Fruit fly (Drosophila melanogaster): ENCODE results near the gene ND-PDSW.

The ND-PDSW gene

DNA sequence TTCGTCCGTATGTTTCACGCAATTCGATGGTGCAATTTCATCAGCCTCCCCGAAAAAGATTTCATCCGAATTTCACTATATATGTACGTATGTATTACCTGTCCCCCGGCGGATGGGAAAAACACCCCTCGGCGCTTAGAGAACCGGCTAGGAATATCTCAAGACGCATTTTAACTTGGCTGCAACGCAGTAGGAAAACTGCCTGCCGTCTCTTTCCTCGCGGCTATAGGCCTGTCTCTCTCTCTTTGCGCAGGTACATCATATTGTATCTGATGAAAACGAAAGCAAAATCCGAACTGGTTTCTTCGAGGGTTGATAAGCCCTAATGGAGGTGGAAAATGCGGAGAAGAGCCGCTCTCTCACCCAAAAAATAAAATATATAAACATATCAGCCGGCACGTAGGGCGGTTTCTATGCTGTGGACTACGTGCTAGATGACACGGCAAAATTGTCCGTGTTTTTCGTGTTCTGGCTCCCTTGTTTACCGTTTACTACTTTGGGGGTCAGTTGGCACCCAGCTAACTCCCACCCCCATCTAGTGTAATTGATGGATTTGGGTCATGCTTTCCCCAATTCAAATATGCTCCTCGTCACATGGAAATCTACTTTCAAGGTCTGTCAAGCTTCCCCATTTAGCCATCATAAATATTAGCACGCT lies 10.6 kb downstream of the ND-PDSW start:
- TF ChIP-seq cnc (optimal IDR thresholded peaks at IDR 0.05) (peak; percentile 64 to 78), ovo (GFP tag; optimal IDR thresholded peaks at IDR 0.05) (no peak), Mnt (GFP tag; optimal IDR thresholded peaks at IDR 0.05) (peak; percentile 19)

DNA sequence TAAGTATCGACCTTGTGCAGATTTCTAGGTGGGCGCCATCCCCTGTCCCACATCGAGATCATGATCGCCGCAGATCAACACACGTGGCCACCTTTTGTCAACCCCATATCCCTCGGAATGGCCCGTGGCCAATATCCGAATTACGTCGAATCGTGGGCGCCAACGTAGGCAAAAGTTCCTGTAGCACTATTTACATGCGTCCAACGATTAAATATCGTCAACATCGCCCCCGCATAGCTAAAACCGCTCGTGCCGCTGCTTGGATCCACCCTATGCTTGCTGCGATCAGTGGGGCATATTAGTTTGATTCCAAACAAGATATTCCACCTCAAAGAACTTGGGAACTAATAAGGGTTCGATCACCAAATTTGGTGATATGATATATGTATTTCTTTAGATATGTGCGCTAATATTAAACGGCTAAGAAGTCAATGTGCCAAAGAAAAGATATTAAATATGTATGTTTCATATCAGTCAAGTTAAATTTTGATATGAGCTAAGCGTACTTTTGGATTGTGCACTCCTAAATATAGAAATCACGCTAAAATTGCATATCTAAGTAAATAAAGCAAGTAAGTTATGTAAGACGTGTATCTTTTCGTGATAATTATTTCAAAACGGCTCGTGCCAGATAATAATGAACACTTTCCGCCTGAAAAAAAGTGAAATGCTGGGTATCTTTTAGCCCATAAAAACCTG lies 11.2 kb downstream of the ND-PDSW start:
- peak; percentile 7 for TF ChIP-seq bab1 (GFP tag; optimal IDR thresholded peaks at IDR 0.05)
- TF ChIP-seq cnc (optimal IDR thresholded peaks at IDR 0.05): peak in 1 of 2 experiments; percentile 8
- peak; percentile 66 for TF ChIP-seq CG5204 (GFP tag; optimal IDR thresholded peaks at IDR 0.05)
- TF ChIP-seq Crg-1 (GFP tag; optimal IDR thresholded peaks at IDR 0.05): no peak
- TF ChIP-seq Hr96 (GFP tag; optimal IDR thresholded peaks at IDR 0.05): peak; percentile 28
- peak; percentile 52 for TF ChIP-seq CG7045 (GFP tag; optimal IDR thresholded peaks at IDR 0.05)
- no peak for TF ChIP-seq kay (GFP tag; ENCODE audit: borderline replicate concordance)
- TF ChIP-seq CG11617 (GFP tag; optimal IDR thresholded peaks at IDR 0.05): peak; percentile 24

DNA sequence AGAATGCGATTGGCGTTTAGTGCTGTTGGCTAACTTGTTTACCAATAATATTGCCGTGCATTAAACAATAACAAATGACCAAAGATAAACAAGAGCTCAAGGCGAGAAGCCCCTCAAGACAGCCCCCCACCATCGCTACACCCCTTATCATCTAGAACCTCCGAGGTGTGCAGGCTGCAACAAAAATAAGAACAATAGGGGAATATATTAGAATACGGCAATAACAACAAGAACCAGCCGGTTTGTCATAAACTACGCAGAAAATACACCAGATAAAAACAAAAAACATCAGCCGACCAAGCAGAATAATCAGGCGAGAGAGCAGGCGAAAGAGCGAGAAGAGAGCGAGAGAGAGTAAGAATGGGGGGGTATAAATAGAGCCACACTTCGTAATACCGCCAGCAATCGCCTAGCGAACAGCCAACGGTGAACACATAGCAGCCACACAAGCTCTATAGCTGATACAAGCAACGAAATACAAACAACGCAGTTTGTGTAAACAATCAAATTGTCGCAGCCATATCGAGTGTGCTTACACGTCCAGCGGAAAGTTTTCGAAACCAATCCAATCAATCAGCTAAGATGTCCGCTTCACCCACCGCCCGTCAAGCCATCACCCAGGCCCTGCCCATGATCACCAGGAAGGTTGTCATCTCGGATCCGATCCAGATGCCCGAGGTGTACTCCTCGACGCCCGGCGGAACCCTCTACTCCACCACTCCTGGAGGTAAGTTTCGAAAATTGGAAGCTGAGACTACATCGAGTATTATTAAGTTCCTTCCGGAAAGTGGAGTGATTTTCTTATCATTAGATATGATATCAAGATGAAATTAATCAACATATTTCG lies 12.3 kb downstream of the ND-PDSW start, which contains the start of gene Thor:
Gene Thor (plus strand): TSS at position 401 of the 847 bp plus-strand sequence.
- TF ChIP-seq CG7101 (tag; optimal IDR thresholded peaks at IDR 0.05): peak; percentile 68
- peak; percentile 83 for TF ChIP-seq tj (GFP tag; optimal IDR thresholded peaks at IDR 0.05)
- TF ChIP-seq Mnt (GFP tag; optimal IDR thresholded peaks at IDR 0.05): peak; percentile 87
- peak; percentile 37 for TF ChIP-seq CG14711 (tag; optimal IDR thresholded peaks at IDR 0.05)
- TF ChIP-seq CG5204 (GFP tag; optimal IDR thresholded peaks at IDR 0.05): peak; percentile 59
- peak; percentile 96 for TF ChIP-seq cic (GFP tag; optimal IDR thresholded peaks at IDR 0.05)
- peak; percentile 82 for TF ChIP-seq ovo (GFP tag; optimal IDR thresholded peaks at IDR 0.05)
- TF ChIP-seq Crg-1 (GFP tag; optimal IDR thresholded peaks at IDR 0.05): peak; percentile 83
- peak; percentile 75 for TF ChIP-seq CG11617 (GFP tag; optimal IDR thresholded peaks at IDR 0.05)
- TF ChIP-seq CG33017 (tag; optimal IDR thresholded peaks at IDR 0.05): peak; percentile 84
- TF ChIP-seq bab1 (GFP tag; optimal IDR thresholded peaks at IDR 0.05): peak; percentile 73
- TF ChIP-seq pad (GFP tag; optimal IDR thresholded peaks at IDR 0.05): peak; percentile 87
- peak; percentile 65 for TF ChIP-seq CG1620 (GFP tag; optimal IDR thresholded peaks at IDR 0.05)
- TF ChIP-seq toe (GFP tag; optimal IDR thresholded peaks at IDR 0.05): peak; percentile 57
- TF ChIP-seq Clk (GFP tag; optimal IDR thresholded peaks at IDR 0.05): peak; percentile 79
- peak in 1 of 2 experiments; percentile 55 for TF ChIP-seq cnc (optimal IDR thresholded peaks at IDR 0.05)
- peak; percentile 82 for TF ChIP-seq Hr96 (GFP tag; optimal IDR thresholded peaks at IDR 0.05)
- TF ChIP-seq CG7045 (GFP tag; optimal IDR thresholded peaks at IDR 0.05): peak; percentile 81
- peak; percentile 99 for TF ChIP-seq kay (GFP tag; ENCODE audit: borderline replicate concordance)
- TF ChIP-seq CG12768 (GFP tag; optimal IDR thresholded peaks at IDR 0.05): peak; percentile 87

DNA sequence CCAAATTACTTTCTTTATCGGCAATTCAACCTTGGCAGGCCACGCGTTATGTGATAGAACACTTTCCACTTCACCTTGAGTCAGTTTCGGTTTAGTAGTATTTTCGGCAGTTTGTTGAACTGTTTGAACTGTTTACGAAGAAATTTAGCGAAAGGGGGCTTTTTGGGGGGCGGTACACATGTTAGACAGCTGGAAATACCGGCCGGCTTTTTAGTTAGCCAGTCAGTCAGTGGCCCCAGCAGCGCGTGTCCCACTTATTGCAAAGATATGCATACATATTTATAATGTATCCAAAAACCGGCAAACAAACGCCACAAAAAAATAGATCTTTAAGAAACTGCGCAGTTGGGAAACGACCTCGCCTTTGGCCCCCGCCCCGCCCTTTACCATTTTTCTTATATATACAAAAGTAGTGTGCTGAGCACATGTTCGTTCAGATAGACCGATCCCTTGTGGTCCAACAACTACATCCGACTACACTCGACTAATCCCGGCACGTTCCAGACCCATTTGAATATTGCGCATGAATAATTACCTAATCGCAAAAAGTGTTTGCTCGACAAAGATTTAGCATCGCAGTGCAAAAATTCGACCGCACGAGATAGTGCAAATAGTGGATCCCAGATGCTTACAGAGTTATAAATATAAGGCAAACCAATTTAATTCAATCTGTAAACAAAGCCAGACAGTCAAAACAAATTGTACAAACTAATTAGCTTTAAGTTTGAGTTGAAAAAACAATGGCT lies 13.9 kb downstream of the ND-PDSW start:
- TF ChIP-seq CG5204 (GFP tag; optimal IDR thresholded peaks at IDR 0.05): no peak
- TF ChIP-seq CG12768 (GFP tag; optimal IDR thresholded peaks at IDR 0.05): no peak
- no peak for TF ChIP-seq Hr96 (GFP tag; optimal IDR thresholded peaks at IDR 0.05)
- TF ChIP-seq kay (GFP tag; ENCODE audit: borderline replicate concordance): no peak
- TF ChIP-seq ovo (GFP tag; optimal IDR thresholded peaks at IDR 0.05): no peak
- no peak for TF ChIP-seq CG7045 (GFP tag; optimal IDR thresholded peaks at IDR 0.05)
- no peak for TF ChIP-seq CG1620 (GFP tag; optimal IDR thresholded peaks at IDR 0.05)
- TF ChIP-seq cnc (optimal IDR thresholded peaks at IDR 0.05): no peak
- peak; percentile 8 for TF ChIP-seq Clk (GFP tag; optimal IDR thresholded peaks at IDR 0.05)
- TF ChIP-seq CG14711 (tag; optimal IDR thresholded peaks at IDR 0.05): no peak
- no peak for TF ChIP-seq CG33017 (tag; optimal IDR thresholded peaks at IDR 0.05)
- no peak for TF ChIP-seq toe (GFP tag; optimal IDR thresholded peaks at IDR 0.05)
- TF ChIP-seq tj (GFP tag; optimal IDR thresholded peaks at IDR 0.05): peak; percentile 94
- no peak for TF ChIP-seq CG7101 (tag; optimal IDR thresholded peaks at IDR 0.05)
- TF ChIP-seq Mnt (GFP tag; optimal IDR thresholded peaks at IDR 0.05): peak; percentile 82
- no peak for TF ChIP-seq Crg-1 (GFP tag; optimal IDR thresholded peaks at IDR 0.05)
- TF ChIP-seq CG11617 (GFP tag; optimal IDR thresholded peaks at IDR 0.05): no peak
- TF ChIP-seq pad (GFP tag; optimal IDR thresholded peaks at IDR 0.05): no peak
- no peak for TF ChIP-seq cic (GFP tag; optimal IDR thresholded peaks at IDR 0.05)

DNA sequence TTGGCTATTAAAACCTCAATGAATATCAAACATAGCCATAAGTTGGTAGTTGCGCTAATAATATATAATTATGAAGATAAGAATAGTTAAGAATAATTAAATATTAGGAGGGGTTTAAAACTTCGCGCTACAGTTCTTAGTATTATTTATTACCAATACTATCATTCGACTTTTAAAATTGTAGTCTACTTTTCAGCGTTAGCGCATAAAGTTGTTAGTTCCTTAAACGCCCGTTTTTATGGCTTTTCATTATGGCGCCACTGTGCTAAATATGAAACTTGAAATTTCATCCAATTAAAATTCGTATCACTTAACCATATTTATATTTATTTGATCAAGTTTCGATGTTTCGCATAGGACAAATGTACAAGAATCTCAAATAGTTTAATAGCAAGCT lies 14.5 kb downstream of the ND-PDSW start:
- TF ChIP-seq CG11617 (GFP tag; optimal IDR thresholded peaks at IDR 0.05) (no peak), Hr96 (GFP tag; optimal IDR thresholded peaks at IDR 0.05) (no peak), CG1620 (GFP tag; optimal IDR thresholded peaks at IDR 0.05) (no peak), CG33017 (tag; optimal IDR thresholded peaks at IDR 0.05) (no peak), kay (GFP tag; ENCODE audit: borderline replicate concordance) (peak; percentile 31), cic (GFP tag; optimal IDR thresholded peaks at IDR 0.05) (no peak), pad (GFP tag; optimal IDR thresholded peaks at IDR 0.05) (no peak), ovo (GFP tag; optimal IDR thresholded peaks at IDR 0.05) (no peak), Clk (GFP tag; optimal IDR thresholded peaks at IDR 0.05) (no peak), Mnt (GFP tag; optimal IDR thresholded peaks at IDR 0.05) (no peak), bab1 (GFP tag; optimal IDR thresholded peaks at IDR 0.05) (no peak), CG5204 (GFP tag; optimal IDR thresholded peaks at IDR 0.05) (no peak), cnc (optimal IDR thresholded peaks at IDR 0.05) (no peak), Crg-1 (GFP tag; optimal IDR thresholded peaks at IDR 0.05) (no peak), CG7101 (tag; optimal IDR thresholded peaks at IDR 0.05) (no peak), CG7045 (GFP tag; optimal IDR thresholded peaks at IDR 0.05) (no peak), tj (GFP tag; optimal IDR thresholded peaks at IDR 0.05) (peak; percentile 38), CG12768 (GFP tag; optimal IDR thresholded peaks at IDR 0.05) (peak; percentile 10), toe (GFP tag; optimal IDR thresholded peaks at IDR 0.05) (no peak), CG14711 (tag; optimal IDR thresholded peaks at IDR 0.05) (no peak)
